Worm (Caenorhabditis elegans) whole organism, mixed stage, embryonic: Measurements from ENCODE around the gene bcs-1.

Experiments
- blmp-1 ChIP-seq: fragments of 150-350 bp; optimal IDR thresholded peaks from 2 replicates; lab custom pipeline; 2014; ENCODE audit warnings: missing biosample characterization, missing genetic modification characterization
- ces-1 ChIP-seq: fragments of 150-350 bp; optimal IDR thresholded peaks from 2 replicates; lab custom pipeline; 2014; ENCODE audit warnings: missing biosample characterization, missing genetic modification reagents, missing genetic modification characterization
- cnd-1 ChIP-seq: fragments of 200-800 bp; sonication (Bioruptor generic); optimal IDR thresholded peaks from 2 replicates; lab custom pipeline; 2018; ENCODE audit warnings: mild to moderate bottlenecking, missing genetic modification characterization, missing compliant biosample characterization
- elt-1 ChIP-seq: sonication (generic microtip); optimal IDR thresholded peaks from 2 replicates; lab custom pipeline; 2017; ENCODE audit warnings: missing genetic modification characterization, mild to moderate bottlenecking, missing compliant biosample characterization, antibody characterized with exemption, moderate library complexity, borderline replicate concordance; ENCODE audit not compliant: insufficient read depth
- lsy-2 ChIP-seq: fragments of 150-350 bp; optimal IDR thresholded peaks from 2 replicates; lab custom pipeline; 2014; ENCODE audit warnings: missing biosample characterization, missing genetic modification characterization
- nhr-12 ChIP-seq: fragments of 150-350 bp; optimal IDR thresholded peaks from 2 replicates; lab custom pipeline; 2014; ENCODE audit warnings: missing biosample characterization, missing genetic modification characterization
- nhr-28 ChIP-seq: fragments of 150-350 bp; optimal IDR thresholded peaks from 2 replicates; lab custom pipeline; 2014; ENCODE audit warnings: missing biosample characterization, missing genetic modification characterization
- pha-4 ChIP-seq: fragments of 150-350 bp; optimal IDR thresholded peaks from 2 replicates; lab custom pipeline; 2018; ENCODE audit warnings: missing biosample characterization, missing genetic modification reagents, missing genetic modification characterization
- sptf-1 ChIP-seq: sonication (generic microtip); optimal IDR thresholded peaks from 2 replicates; lab custom pipeline; 2017; ENCODE audit warnings: mild to moderate bottlenecking, missing genetic modification characterization, moderate library complexity, missing compliant biosample characterization
- unc-39 ChIP-seq: fragments of 150-350 bp; optimal IDR thresholded peaks from 2 replicates; lab custom pipeline; 2014; ENCODE audit warnings: missing biosample characterization, missing genetic modification characterization
- unc-62 ChIP-seq: fragments of 150-350 bp; optimal IDR thresholded peaks from 2 replicates; lab custom pipeline; 2014; ENCODE audit warnings: missing biosample characterization, missing genetic modification reagents, missing genetic modification characterization
- zip-8 ChIP-seq: fragments of 150-350 bp; optimal IDR thresholded peaks from 2 replicates; lab custom pipeline; 2014; ENCODE audit warnings: missing biosample characterization, missing genetic modification characterization
- ztf-11 ChIP-seq: fragments of 150-350 bp; optimal IDR thresholded peaks from 2 replicates; lab custom pipeline; 2014; ENCODE audit warnings: missing biosample characterization, missing genetic modification characterization

ce11 chrII:8546975-8547374, 23.9 kb upstream of the bcs-1 start:
- TF ChIP-seq nhr-12 (tag; lab: Kevin White, UChicago): no peak
- TF ChIP-seq sptf-1: no peak
- TF ChIP-seq elt-1 (tag; lab: Kevin White, UChicago): no peak
- peak; percentile 37 for TF ChIP-seq nhr-28 (tag; lab: Kevin White, UChicago)
- TF ChIP-seq pha-4 (tag; lab: Kevin White, UChicago): peak; percentile 80
- TF ChIP-seq unc-39: peak; percentile 91
- TF ChIP-seq lsy-2: peak; percentile 17
- TF ChIP-seq ces-1 (GFP tag; lab: Kevin White, UChicago): no peak
- TF ChIP-seq unc-62: peak; percentile 57
- peak; percentile 94 for TF ChIP-seq cnd-1 (tag; lab: Kevin White, UChicago)
- no peak for TF ChIP-seq zip-8
- TF ChIP-seq ztf-11: peak; percentile 29
- no peak for TF ChIP-seq blmp-1 (tag; lab: Kevin White, UChicago)
